Fruit fly (Drosophila melanogaster) whole organism, embryonic: ENCODE results near the gene CG42445.

ENCODE experiments used
- CG10147 ChIP-seq: fragments of 200-800 bp; sonication (Bioruptor generic); optimal IDR thresholded peaks from 2 replicates; lab custom pipeline; 2019; ENCODE audit warnings: missing biosample characterization, mild to moderate bottlenecking, missing genetic modification characterization, moderate library complexity
- CG10565 ChIP-seq: fragments of 200-800 bp; sonication (Bioruptor generic); optimal IDR thresholded peaks from 3 replicates; lab custom pipeline; 2016; ENCODE audit warnings: missing biosample characterization, mild to moderate bottlenecking, missing genetic modification characterization
- CG11456 ChIP-seq: fragments of 200-800 bp; sonication (Bioruptor generic); IDR thresholded peaks from 3 replicates; pipeline ENCODE4 v1.3.6; 2022; ENCODE audit warnings: missing biosample characterization, missing genetic modification characterization
- CG11723 ChIP-seq: fragments of 200-800 bp; sonication (Bioruptor generic); optimal IDR thresholded peaks from 2 replicates; lab custom pipeline; 2017; ENCODE audit warnings: missing biosample characterization, mild to moderate bottlenecking, missing genetic modification characterization
- CG12219 ChIP-seq: fragments of 200-800 bp; sonication (Bioruptor generic); optimal IDR thresholded peaks from 3 replicates; lab custom pipeline; 2018; ENCODE audit warnings: missing biosample characterization, mild to moderate bottlenecking, missing genetic modification characterization
- CG13894 ChIP-seq: fragments of 200-800 bp; sonication (Bioruptor generic); optimal IDR thresholded peaks from 3 replicates; lab custom pipeline; 2018; ENCODE audit warnings: missing biosample characterization, mild to moderate bottlenecking, missing genetic modification characterization, moderate library complexity
- CG15479 ChIP-seq: fragments of 200-800 bp; sonication (Bioruptor generic); optimal IDR thresholded peaks from 3 replicates; lab custom pipeline; 2019; ENCODE audit warnings: missing biosample characterization, mild to moderate bottlenecking, missing genetic modification characterization, moderate library complexity
- CG16815 ChIP-seq: fragments of 200-800 bp; sonication (Bioruptor generic); optimal IDR thresholded peaks from 3 replicates; lab custom pipeline; 2017; ENCODE audit warnings: missing biosample characterization, mild to moderate bottlenecking, missing genetic modification characterization
- CG17568 ChIP-seq: fragments of 200-800 bp; sonication (Bioruptor generic); optimal IDR thresholded peaks from 2 replicates; lab custom pipeline; 2018; ENCODE audit warnings: missing biosample characterization, mild to moderate bottlenecking, missing genetic modification characterization, moderate library complexity
- CG1832 ChIP-seq: fragments of 200-800 bp; sonication (Bioruptor generic); optimal IDR thresholded peaks from 2 replicates; lab custom pipeline; 2017; ENCODE audit warnings: missing biosample characterization, mild to moderate bottlenecking, missing genetic modification characterization, inconsistent platforms
- CG2712 ChIP-seq: fragments of 200-800 bp; optimal IDR thresholded peaks from 3 replicates; lab custom pipeline; 2019; ENCODE audit warnings: missing biosample characterization, mild to moderate bottlenecking, missing genetic modification characterization, moderate library complexity
- CG32767 ChIP-seq: fragments of 200-800 bp; sonication (Bioruptor generic); IDR thresholded peaks from 2 replicates; pipeline ENCODE4 v1.3.6; 2022; ENCODE audit warnings: missing biosample characterization, missing genetic modification characterization
- CG3995 ChIP-seq: fragments of 200-800 bp; sonication (Bioruptor generic); optimal IDR thresholded peaks from 3 replicates; lab custom pipeline; 2016; ENCODE audit warnings: missing biosample characterization, missing genetic modification characterization
- CG4404 ChIP-seq: fragments of 200-800 bp; sonication (Bioruptor generic); IDR thresholded peaks from 2 replicates; pipeline ENCODE4 v1.3.6; 2022; ENCODE audit warnings: missing biosample characterization, missing genetic modification characterization
- CG5180 ChIP-seq: fragments of 200-800 bp; sonication (Bioruptor generic); optimal IDR thresholded peaks from 3 replicates; lab custom pipeline; 2017; ENCODE audit warnings: missing biosample characterization, missing genetic modification characterization, mild to moderate bottlenecking, moderate library complexity, missing genetic modification reagents
- CG6272 ChIP-seq: fragments of 200-800 bp; sonication (Bioruptor generic); IDR thresholded peaks from 2 replicates; pipeline ENCODE4 v1.3.6; 2022; ENCODE audit warnings: missing biosample characterization, missing genetic modification characterization
- CG6683 ChIP-seq: fragments of 200-800 bp; sonication (Bioruptor generic); optimal IDR thresholded peaks from 2 replicates; lab custom pipeline; 2017; ENCODE audit warnings: missing biosample characterization, mild to moderate bottlenecking, missing genetic modification characterization, missing genetic modification reagents
- CG7839 ChIP-seq: fragments of 200-800 bp; sonication (Bioruptor generic); optimal IDR thresholded peaks from 3 replicates; lab custom pipeline; 2018; ENCODE audit warnings: missing biosample characterization, mild to moderate bottlenecking, missing genetic modification characterization, moderate library complexity
- CG7928 ChIP-seq: fragments of 200-800 bp; sonication (Bioruptor generic); optimal IDR thresholded peaks from 2 replicates; lab custom pipeline; 2017; ENCODE audit warnings: missing biosample characterization, mild to moderate bottlenecking, missing genetic modification characterization
- CG7987 ChIP-seq: fragments of 200-800 bp; sonication (Bioruptor generic); optimal IDR thresholded peaks from 2 replicates; lab custom pipeline; 2018; ENCODE audit warnings: missing biosample characterization, mild to moderate bottlenecking, missing genetic modification characterization, moderate library complexity
- CG9609 ChIP-seq: fragments of 200-800 bp; sonication (Bioruptor generic); optimal IDR thresholded peaks from 3 replicates; lab custom pipeline; 2016; ENCODE audit warnings: missing biosample characterization, missing genetic modification characterization
- D ChIP-seq, 2 experiments: fragments of 200-800 bp in 1 of 2; fragments of >200 bp in 1 of 2; sonication (Bioruptor generic) in 1 of 2; optimal IDR thresholded peaks; 2 replicates in 1 of 2; 3 replicates in 1 of 2; lab custom pipeline; 2017; ENCODE audit warnings: mild to moderate bottlenecking in 1 of 2, missing biosample characterization in 1 of 2, missing genetic modification characterization in 1 of 2, missing genetic modification reagents in 1 of 2
- Hr51 ChIP-seq, 2 experiments: fragments of 200-800 bp; sonication (Bioruptor generic); optimal IDR thresholded peaks; 2 replicates in 1 of 2; 3 replicates in 1 of 2; lab custom pipeline; 2016 to 2018; ENCODE audit warnings: missing biosample characterization in 2 of 2, missing genetic modification characterization in 2 of 2, mild to moderate bottlenecking in 1 of 2, moderate library complexity in 1 of 2
- Meics ChIP-seq: fragments of 200-800 bp; sonication (Bioruptor generic); optimal IDR thresholded peaks from 2 replicates; lab custom pipeline; 2017; ENCODE audit warnings: missing biosample characterization, mild to moderate bottlenecking, missing genetic modification characterization
- Mrtf ChIP-seq: fragments of 200-800 bp; sonication (Bioruptor generic); IDR thresholded peaks from 3 replicates; pipeline ENCODE4 v1.3.6; 2022; ENCODE audit warnings: missing biosample characterization, missing genetic modification characterization
- Neu2 ChIP-seq: fragments of 200-800 bp; sonication (Bioruptor generic); optimal IDR thresholded peaks from 3 replicates; lab custom pipeline; 2016; ENCODE audit warnings: missing biosample characterization, missing genetic modification characterization, borderline replicate concordance
- Side ChIP-seq: fragments of 200-800 bp; sonication (Bioruptor generic); optimal IDR thresholded peaks from 2 replicates; lab custom pipeline; 2016; ENCODE audit warnings: missing biosample characterization, missing genetic modification characterization
- Sox100B ChIP-seq: fragments of 200-800 bp; sonication (Bioruptor generic); optimal IDR thresholded peaks from 3 replicates; lab custom pipeline; 2018; ENCODE audit warnings: missing biosample characterization, mild to moderate bottlenecking, missing genetic modification characterization
- Spps ChIP-seq: fragments of 200-800 bp; sonication (Bioruptor generic); optimal IDR thresholded peaks from 2 replicates; lab custom pipeline; 2018; ENCODE audit warnings: missing biosample characterization, mild to moderate bottlenecking, missing genetic modification characterization
- Sry-δ ChIP-seq: fragments of 200-800 bp; sonication (Bioruptor generic); optimal IDR thresholded peaks from 2 replicates; lab custom pipeline; 2016; ENCODE audit warnings: missing biosample characterization, missing genetic modification characterization
- abd-A ChIP-seq: fragments of 200-800 bp; sonication (Bioruptor generic); optimal IDR thresholded peaks from 3 replicates; lab custom pipeline; 2019; ENCODE audit warnings: missing biosample characterization, mild to moderate bottlenecking, missing genetic modification characterization, moderate library complexity
- ap ChIP-seq: fragments of 200-800 bp; sonication (Bioruptor generic); IDR thresholded peaks from 2 replicates; pipeline ENCODE4 v1.3.6; 2022; ENCODE audit warnings: missing biosample characterization, missing genetic modification characterization
- bigmax ChIP-seq: fragments of 200-800 bp; sonication (Bioruptor generic); optimal IDR thresholded peaks from 2 replicates; lab custom pipeline; 2018; ENCODE audit warnings: missing biosample characterization, mild to moderate bottlenecking, missing genetic modification characterization
- bsh ChIP-seq, 2 experiments: fragments of 200-800 bp; sonication (Bioruptor generic); optimal IDR thresholded peaks; 2 replicates each; lab custom pipeline; 2017 to 2018; ENCODE audit warnings: mild to moderate bottlenecking in 2 of 2, missing biosample characterization in 2 of 2, missing genetic modification characterization in 2 of 2, moderate library complexity in 1 of 2
- cad ChIP-seq: fragments of >200 bp; optimal IDR thresholded peaks from 2 replicates; lab custom pipeline; 2017; ENCODE audit warnings: missing biosample characterization, missing genetic modification characterization
- crp ChIP-seq, 2 experiments: fragments of 200-800 bp; sonication (Bioruptor generic); optimal IDR thresholded peaks; 2 replicates in 1 of 2; 3 replicates in 1 of 2; lab custom pipeline; 2017; ENCODE audit warnings: missing biosample characterization in 2 of 2, missing genetic modification characterization in 2 of 2, mild to moderate bottlenecking in 1 of 2, moderate library complexity in 1 of 2
- cwo ChIP-seq: fragments of 200-800 bp; sonication (Bioruptor generic); optimal IDR thresholded peaks from 3 replicates; lab custom pipeline; 2017; ENCODE audit warnings: missing biosample characterization, missing genetic modification characterization, mild to moderate bottlenecking, moderate library complexity, missing genetic modification reagents
- dmrt99B ChIP-seq: fragments of 200-800 bp; sonication (Bioruptor generic); optimal IDR thresholded peaks from 2 replicates; lab custom pipeline; 2018; ENCODE audit warnings: missing biosample characterization, mild to moderate bottlenecking, missing genetic modification characterization, moderate library complexity
- dysf ChIP-seq: fragments of 200-800 bp; sonication (Bioruptor generic); IDR thresholded peaks from 3 replicates; pipeline ENCODE4 v1.3.6; 2022; ENCODE audit warnings: missing biosample characterization, missing genetic modification characterization
- emc ChIP-seq: fragments of 200-800 bp; sonication (Bioruptor generic); optimal IDR thresholded peaks from 2 replicates; lab custom pipeline; 2016; ENCODE audit warnings: missing biosample characterization, missing genetic modification characterization
- en ChIP-seq: fragments of 200-800 bp; sonication (Bioruptor generic); optimal IDR thresholded peaks from 2 replicates; lab custom pipeline; 2016; ENCODE audit warnings: missing biosample characterization, missing genetic modification characterization
- gem ChIP-seq: fragments of 200-800 bp; sonication (Bioruptor generic); optimal IDR thresholded peaks from 2 replicates; lab custom pipeline; 2019; ENCODE audit warnings: missing biosample characterization, mild to moderate bottlenecking, missing genetic modification characterization, moderate library complexity
- gfzf ChIP-seq: fragments of 200-800 bp; sonication (Bioruptor generic); optimal IDR thresholded peaks from 2 replicates; lab custom pipeline; 2016; ENCODE audit warnings: missing biosample characterization, mild to moderate bottlenecking, missing genetic modification characterization, moderate library complexity
- kay ChIP-seq: fragments of 200-800 bp; sonication (Bioruptor generic); optimal IDR thresholded peaks from 2 replicates; lab custom pipeline; 2016; ENCODE audit warnings: missing biosample characterization, missing genetic modification characterization
- pb ChIP-seq: fragments of 200-800 bp; sonication (Bioruptor generic); optimal IDR thresholded peaks from 3 replicates; lab custom pipeline; 2016; ENCODE audit warnings: missing biosample characterization, missing genetic modification characterization
- pros ChIP-seq: fragments of 200-800 bp; sonication (Bioruptor generic); optimal IDR thresholded peaks from 3 replicates; lab custom pipeline; 2019; ENCODE audit warnings: missing biosample characterization, mild to moderate bottlenecking, missing genetic modification characterization, moderate library complexity
- slou ChIP-seq: fragments of 200-800 bp; sonication (Bioruptor generic); optimal IDR thresholded peaks from 3 replicates; lab custom pipeline; 2016; ENCODE audit warnings: missing biosample characterization, missing genetic modification characterization
- tup ChIP-seq: fragments of 200-800 bp; sonication (Bioruptor generic); optimal IDR thresholded peaks from 2 replicates; lab custom pipeline; 2016; ENCODE audit warnings: missing biosample characterization, mild to moderate bottlenecking, missing genetic modification characterization, moderate library complexity
- zf30C ChIP-seq: fragments of 200-800 bp; sonication (Bioruptor generic); optimal IDR thresholded peaks from 3 replicates; lab custom pipeline; 2018; ENCODE audit warnings: missing biosample characterization, mild to moderate bottlenecking, missing genetic modification characterization

Gene CG42445

DNA sequence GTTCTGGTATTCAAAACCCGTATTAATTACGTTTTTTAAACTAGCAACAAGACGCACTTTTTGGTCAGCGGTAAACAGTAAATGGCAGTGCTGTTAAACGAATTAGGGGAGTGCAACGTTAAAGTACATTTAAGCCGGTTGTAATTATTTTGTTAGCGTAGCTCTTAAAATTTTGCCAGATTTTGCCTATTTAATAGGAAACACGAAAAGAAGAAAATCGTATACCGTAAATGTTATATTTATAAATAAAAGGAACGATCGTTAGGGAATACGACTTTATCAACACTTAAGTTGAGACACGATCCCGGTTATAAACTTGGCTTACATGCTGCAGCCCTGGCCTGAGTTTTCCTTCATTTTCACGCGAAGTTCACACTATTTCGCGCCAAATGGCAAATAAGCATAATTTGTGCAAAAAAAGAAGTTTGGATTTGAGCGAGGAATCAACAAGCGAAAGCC is 21.2 kb downstream of the CG42445 start, which contains the start of the genes Setx and mus301 (continued):
- peak; percentile 87 for TF ChIP-seq CG11456 (GFP tag; lab: Robert Waterston, UW)
- peak; percentile 40 for TF ChIP-seq Spps (tag; lab: Kevin White, UChicago)
- TF ChIP-seq CG16815 (GFP tag; lab: Kevin White, UChicago): peak; percentile 70
- peak; percentile 94 for TF ChIP-seq CG7928
- TF ChIP-seq ap (GFP tag; lab: Robert Waterston, UW): peak; percentile 20; the same call in 1 of the 2 replicates
- peak; percentile 65 for TF ChIP-seq kay (GFP tag; lab: Kevin White, UChicago)
- peak; percentile 20 for TF ChIP-seq CG15479
- TF ChIP-seq CG11723 (GFP tag; lab: Kevin White, UChicago): peak; percentile 64
- peak; percentile 92 for TF ChIP-seq gfzf
- peak; percentile 75 for TF ChIP-seq CG9609 (GFP tag; lab: Kevin White, UChicago)
- TF ChIP-seq zf30C (GFP tag; lab: Kevin White, UChicago): no peak
- peak; percentile 70 for TF ChIP-seq Sox100B
- TF ChIP-seq Sry-δ (GFP tag; lab: Kevin White, UChicago): peak; percentile 61
- no peak for TF ChIP-seq CG7839
- TF ChIP-seq CG10147: no peak
- peak; percentile 75 for TF ChIP-seq CG4404 (GFP tag; lab: Robert Waterston, UW)
- peak; percentile 70 for TF ChIP-seq tup (GFP tag; lab: Kevin White, UChicago)
- TF ChIP-seq gem (tag; lab: Kevin White, UChicago): peak; percentile 83
- TF ChIP-seq cwo (GFP tag; lab: Kevin White, UChicago): peak; percentile 46
- peak; percentile 40 for TF ChIP-seq pb
- peak; percentile 61 for TF ChIP-seq CG7987 (GFP tag; lab: Kevin White, UChicago)
- TF ChIP-seq CG6272 (GFP tag; lab: Robert Waterston, UW): peak; percentile 73
- TF ChIP-seq CG3995: peak; percentile 54
- no peak for TF ChIP-seq CG1832 (GFP tag; lab: Kevin White, UChicago)
- TF ChIP-seq CG6683: no peak
- no peak for TF ChIP-seq en (GFP tag; lab: Kevin White, UChicago)
- TF ChIP-seq Hr51 (GFP tag; optimal IDR thresholded peaks at IDR 0.05; lab: Kevin White, UChicago): peak in 1 of 2 experiments; percentile 87
- peak; percentile 71 for TF ChIP-seq emc (GFP tag; lab: Kevin White, UChicago)
- TF ChIP-seq dysf (GFP tag; lab: Robert Waterston, UW): peak; percentile 72
- peak; percentile 82 for TF ChIP-seq CG2712
- TF ChIP-seq Neu2 (GFP tag; lab: Kevin White, UChicago): peak; percentile 59
- TF ChIP-seq dmrt99B (tag; lab: Kevin White, UChicago): no peak
- TF ChIP-seq cad: no peak
- no peak for TF ChIP-seq CG5180 (GFP tag; lab: Kevin White, UChicago)
- peak in 1 of 2 experiments; percentile 71 for TF ChIP-seq bsh (GFP tag; optimal IDR thresholded peaks at IDR 0.05; lab: Kevin White, UChicago)
- peak in 1 of 2 experiments; percentile 52 for TF ChIP-seq crp (GFP tag; optimal IDR thresholded peaks at IDR 0.05; lab: Kevin White, UChicago)
- TF ChIP-seq Meics (GFP tag; lab: Kevin White, UChicago): peak; percentile 77
- peak; percentile 48 for TF ChIP-seq CG10565
- TF ChIP-seq CG17568: no peak
- no peak for TF ChIP-seq bigmax (GFP tag; lab: Kevin White, UChicago)
- TF ChIP-seq abd-A (tag; lab: Kevin White, UChicago): no peak
- no peak for TF ChIP-seq CG32767 (GFP tag; lab: Robert Waterston, UW)
- no peak for TF ChIP-seq CG12219 (GFP tag; lab: Kevin White, UChicago)
- TF ChIP-seq pros: no peak
- TF ChIP-seq CG13894 (tag; lab: Kevin White, UChicago): no peak
- peak; percentile 78 for TF ChIP-seq slou (GFP tag; lab: Kevin White, UChicago)
- peak; percentile 43; the same call in 1 of the 3 replicates for TF ChIP-seq Mrtf (GFP tag; lab: Robert Waterston, UW)
- peak; percentile 62 for TF ChIP-seq Side (GFP tag; lab: Kevin White, UChicago)
- no peak for TF ChIP-seq D (optimal IDR thresholded peaks at IDR 0.05; lab: Kevin White, UChicago)
- no peak for TF ChIP-seq D (GFP tag; optimal IDR thresholded peaks at IDR 0.05; lab: Kevin White, UChicago)
